Fruit fly (Drosophila melanogaster): ENCODE results near the gene Nepl14.

DNA sequence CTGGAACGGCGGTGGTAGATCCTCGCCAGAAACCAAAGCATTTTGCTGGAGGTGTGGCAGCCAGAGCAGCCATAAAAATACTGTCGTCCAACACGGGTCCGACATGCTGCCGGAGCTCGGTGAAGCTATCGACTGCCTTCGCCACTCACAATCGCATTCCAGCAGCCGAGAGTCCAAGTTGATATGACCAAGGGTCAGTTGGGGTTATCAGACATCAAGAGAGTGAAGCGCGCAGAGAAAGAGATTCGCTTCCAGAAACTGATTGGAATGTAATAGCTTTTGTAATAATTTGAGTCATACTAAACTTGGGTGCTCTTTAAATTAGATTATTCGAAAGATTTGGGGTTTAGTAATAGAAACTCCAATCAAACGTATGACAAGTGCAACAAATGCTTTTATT is at the start of gene Nepl14:
- no peak for TF ChIP-seq CG6276 (GFP tag; optimal IDR thresholded peaks at IDR 0.05)
- TF ChIP-seq cyc (GFP tag; optimal IDR thresholded peaks at IDR 0.05) = no peak
- TF ChIP-seq CG6808 (GFP tag; optimal IDR thresholded peaks at IDR 0.05) = no peak

All from whole organism, prepupa.